In genomic region chrIII:9455980-9456658, ce11 we compare ENCODE assay signal across 2 worm cellular contexts.
TF ChIP-seq lines count a peak whose summit lies in the region.

TSS of gene rheb-1 (minus strand) at chrIII:9456030.
TSS of gene spk-1 (plus strand) at chrIII:9456608.

TF ChIP-seq in whole organism, L4 larva, 104 proteins besides CTCF, POLR2A, EP300 and RAD21 (continued from another document):
- TF ChIP-seq unc-130 (GFP tag; optimal IDR thresholded peaks at IDR 0.05; lab: Kevin White, UChicago): peak; percentile 81
- peak; percentile 80 for TF ChIP-seq ctbp-1 (GFP tag; IDR thresholded peaks at IDR 0.05; lab: Robert Waterston, UW)
- TF ChIP-seq nhr-42 (GFP tag; IDR thresholded peaks at IDR 0.05; lab: Robert Waterston, UW): 0 out of 2 replicates have a peak, but pooled peaks have one; percentile 53
- TF ChIP-seq hlh-11 (tag; optimal IDR thresholded peaks at IDR 0.05; lab: Kevin White, UChicago): peak; percentile 97
- no peak for TF ChIP-seq daf-19 (GFP tag; conservative IDR thresholded peaks at IDR 0.05; lab: Robert Waterston, UW)
- peak; percentile 57; the same call in 1 of the 2 replicates for TF ChIP-seq lin-29 (GFP tag; IDR thresholded peaks at IDR 0.05; lab: Robert Waterston, UW)
- no peak for TF ChIP-seq nhr-76 (tag; optimal IDR thresholded peaks at IDR 0.05; lab: Kevin White, UChicago)
- no peak for TF ChIP-seq ztf-11 (tag; optimal IDR thresholded peaks at IDR 0.05; lab: Kevin White, UChicago)
- no peak for TF ChIP-seq attf-4 (tag; optimal IDR thresholded peaks at IDR 0.05; lab: Kevin White, UChicago)
- no peak for TF ChIP-seq ZK337.2 (GFP tag; IDR thresholded peaks at IDR 0.05; lab: Robert Waterston, UW)
- no peak for TF ChIP-seq lin-39 (tag; optimal IDR thresholded peaks at IDR 0.05; lab: Kevin White, UChicago)
- peak; percentile 88 for TF ChIP-seq php-3 (GFP tag; IDR thresholded peaks at IDR 0.05; lab: Robert Waterston, UW)
- no peak for TF ChIP-seq D1046.2 (GFP tag; IDR thresholded peaks at IDR 0.05; lab: Robert Waterston, UW)
- TF ChIP-seq nhr-10 (tag; optimal IDR thresholded peaks at IDR 0.05; lab: Kevin White, UChicago): peak; percentile 45
- peak; percentile 80 for TF ChIP-seq fkh-10 (GFP tag; optimal IDR thresholded peaks at IDR 0.05; lab: Kevin White, UChicago)
- TF ChIP-seq tag-97 (GFP tag; IDR thresholded peaks at IDR 0.05; lab: Robert Waterston, UW): no peak
- TF ChIP-seq snpc-4 (tag; optimal IDR thresholded peaks at IDR 0.05; lab: Kevin White, UChicago): no peak
- TF ChIP-seq madf-9 (GFP tag; conservative IDR thresholded peaks at IDR 0.05; lab: Robert Waterston, UW): peak; percentile 64; the same call in 1 of the 2 replicates
- peak; percentile 63 for TF ChIP-seq ceh-28 (tag; optimal IDR thresholded peaks at IDR 0.05; lab: Kevin White, UChicago)
- TF ChIP-seq F49E8.2 (tag; optimal IDR thresholded peaks at IDR 0.05; lab: Kevin White, UChicago; ENCODE audit: borderline replicate concordance): peak; percentile 54
- TF ChIP-seq Y5F2A.4 (GFP tag; optimal IDR thresholded peaks at IDR 0.05; lab: Kevin White, UChicago): no peak
- TF ChIP-seq ceh-82 (tag; optimal IDR thresholded peaks at IDR 0.05; lab: Kevin White, UChicago): no peak
- TF ChIP-seq F37D6.2 (tag; optimal IDR thresholded peaks at IDR 0.05; lab: Kevin White, UChicago): peak; percentile 72
- TF ChIP-seq unc-39 (tag; optimal IDR thresholded peaks at IDR 0.05; lab: Kevin White, UChicago): no peak
- TF ChIP-seq set-16 (GFP tag; IDR thresholded peaks at IDR 0.05; lab: Robert Waterston, UW): peak; percentile 61
- TF ChIP-seq dmd-8 (GFP tag; IDR thresholded peaks at IDR 0.05; lab: Robert Waterston, UW): no peak
- peak; percentile 89 for TF ChIP-seq rbr-2 (tag; optimal IDR thresholded peaks at IDR 0.05; lab: Kevin White, UChicago)
- peak; percentile 83 for TF ChIP-seq T20F7.1 (GFP tag; optimal IDR thresholded peaks at IDR 0.05; lab: Kevin White, UChicago)
- TF ChIP-seq nhr-28 (tag; optimal IDR thresholded peaks at IDR 0.05; lab: Kevin White, UChicago): peak; percentile 90
- peak; percentile 86 for TF ChIP-seq lin-38 (GFP tag; IDR thresholded peaks at IDR 0.05; lab: Robert Waterston, UW)
- peak; percentile 99 for TF ChIP-seq dve-1 (tag; optimal IDR thresholded peaks at IDR 0.05; lab: Kevin White, UChicago; ENCODE audit: insufficient read depth)
- no peak for TF ChIP-seq dmd-9 (GFP tag; IDR thresholded peaks at IDR 0.05; lab: Robert Waterston, UW)
- TF ChIP-seq daf-8 (GFP tag; IDR thresholded peaks at IDR 0.05; lab: Robert Waterston, UW): no peak
- peak; percentile 70 for TF ChIP-seq mxl-3 (GFP tag; optimal IDR thresholded peaks at IDR 0.05; lab: Kevin White, UChicago)
- TF ChIP-seq daf-12 (tag; optimal IDR thresholded peaks at IDR 0.05; lab: Kevin White, UChicago): no peak
- no peak for TF ChIP-seq unc-62 (GFP tag; optimal IDR thresholded peaks at IDR 0.05 in 1 of 2; lab: Kevin White, UChicago)
- no peak for TF ChIP-seq unc-62 (tag; optimal IDR thresholded peaks at IDR 0.05; lab: Kevin White, UChicago)
- TF ChIP-seq snpc-1.2 (GFP tag; IDR thresholded peaks at IDR 0.05; lab: Robert Waterston, UW): no peak
- TF ChIP-seq arid-1 (GFP tag; conservative IDR thresholded peaks at IDR 0.05; lab: Robert Waterston, UW): peak; percentile 85
- TF ChIP-seq Y75B8A.6 (GFP tag; IDR thresholded peaks at IDR 0.05; lab: Robert Waterston, UW): peak; percentile 29; the same call in 1 of the 2 replicates
- TF ChIP-seq mdt-29 (GFP tag; IDR thresholded peaks at IDR 0.05; lab: Robert Waterston, UW): peak; percentile 69; the same call in 1 of the 2 replicates
- peak; percentile 68 for TF ChIP-seq ztf-7 (tag; optimal IDR thresholded peaks at IDR 0.05; lab: Kevin White, UChicago)
- 0 out of 2 replicates have a peak, but pooled peaks have one; percentile 22 for TF ChIP-seq nhr-41 (GFP tag; IDR thresholded peaks at IDR 0.05; lab: Robert Waterston, UW)
- TF ChIP-seq mep-1 (tag; optimal IDR thresholded peaks at IDR 0.05; lab: Kevin White, UChicago): peak; percentile 89
- TF ChIP-seq lin-1 (GFP tag; IDR thresholded peaks at IDR 0.05; lab: Robert Waterston, UW): peak; percentile 88
- TF ChIP-seq zip-11 (GFP tag; IDR thresholded peaks at IDR 0.05; lab: Robert Waterston, UW): no peak
- peak; percentile 64 for TF ChIP-seq spr-3 (GFP tag; optimal IDR thresholded peaks at IDR 0.05; lab: Kevin White, UChicago)
- peak; percentile 89 for TF ChIP-seq nhr-102 (tag; optimal IDR thresholded peaks at IDR 0.05; lab: Kevin White, UChicago)
- TF ChIP-seq nhr-6 (tag; optimal IDR thresholded peaks at IDR 0.05; lab: Kevin White, UChicago): peak; percentile 94

TF ChIP-seq in whole organism, late embryonic, 69 proteins besides CTCF, POLR2A, EP300 and RAD21 (continued from another document):
- TF ChIP-seq ceh-19 (GFP tag; optimal IDR thresholded peaks at IDR 0.05; lab: Kevin White, UChicago) (no peak), pax-1 (tag; optimal IDR thresholded peaks at IDR 0.05; lab: Kevin White, UChicago) (no peak)
